Worm (Caenorhabditis elegans): ENCODE results near the gene R04B5.6.

R04B5.6 gene

ce11 chrV:10104785-10105310 lies 19.9 kb downstream of the R04B5.6 start, which contains the start of gene ugt-17:
ugt-17 (minus strand) TSS chrV:10104964.
- TF ChIP-seq unc-62 (GFP tag; optimal IDR thresholded peaks at IDR 0.05) = no peak

- no peak for TF ChIP-seq unc-62 (GFP tag; optimal IDR thresholded peaks at IDR 0.05)
Measured at ce11 chrV:10105412-10105811, 20.4 kb downstream of the R04B5.6 start, which contains the start of gene C08B6.2. C08B6.2 (plus strand) TSS chrV:10105712.

- TF ChIP-seq unc-62 (GFP tag; optimal IDR thresholded peaks at IDR 0.05) = no peak
Measured at ce11 chrV:10107309-10107708, 22.3 kb downstream of the R04B5.6 start, which contains the start of gene C08B6.11. C08B6.11 (plus strand) TSS chrV:10107609.

ce11 chrV:10111129-10111528 lies 26.2 kb downstream of the R04B5.6 start:
- no peak for TF ChIP-seq unc-62 (GFP tag; optimal IDR thresholded peaks at IDR 0.05)

- TF ChIP-seq unc-62 (GFP tag; optimal IDR thresholded peaks at IDR 0.05) = no peak
Measured at ce11 chrV:10112187-10112586, 27.2 kb downstream of the R04B5.6 start, which contains the start of gene C08B6.3. C08B6.3 (minus strand) TSS chrV:10112287.

- TF ChIP-seq unc-62 (GFP tag; optimal IDR thresholded peaks at IDR 0.05) = no peak
Measured at ce11 chrV:10114329-10114728, 29.4 kb downstream of the R04B5.6 start, which contains the start of gene cht-5. cht-5 (plus strand) TSS chrV:10114629.

ce11 chrV:10117465-10117864 lies 32.5 kb downstream of the R04B5.6 start, which contains the start of gene C08B6.5:
C08B6.5 (plus strand) TSS chrV:10117765.
- TF ChIP-seq unc-62 (GFP tag; optimal IDR thresholded peaks at IDR 0.05) = no peak

- no peak for TF ChIP-seq unc-62 (GFP tag; optimal IDR thresholded peaks at IDR 0.05)
Measured at ce11 chrV:10120898-10121297, 35.9 kb downstream of the R04B5.6 start, which contains the start of gene srxa-18. srxa-18 (minus strand) TSS chrV:10120997.

ce11 chrV:10122670-10123069 lies 37.7 kb downstream of the R04B5.6 start, which contains the start of gene srxa-19:
srxa-19 (minus strand) TSS chrV:10122770.
- TF ChIP-seq unc-62 (GFP tag; optimal IDR thresholded peaks at IDR 0.05) = no peak

ce11 chrV:10123324-10123723 lies 38.4 kb downstream of the R04B5.6 start, which contains the start of gene C08B6.6:
C08B6.6 (plus strand) TSS chrV:10123624.
- no peak for TF ChIP-seq unc-62 (GFP tag; optimal IDR thresholded peaks at IDR 0.05)

ce11 chrV:10124799-10125548 lies 40.0 kb downstream of the R04B5.6 start, which contains the start of gene C08B6.10:
C08B6.10 (plus strand) TSS chrV:10125498.
- TF ChIP-seq unc-62 (GFP tag; optimal IDR thresholded peaks at IDR 0.05) = no peak

- TF ChIP-seq unc-62 (GFP tag; optimal IDR thresholded peaks at IDR 0.05) = no peak
Measured at ce11 chrV:10130195-10130594, 45.2 kb downstream of the R04B5.6 start, which contains the start of gene aos-1. aos-1 (minus strand) TSS chrV:10130295.

ce11 chrV:10133277-10133676 lies 48.3 kb downstream of the R04B5.6 start:
- TF ChIP-seq unc-62 (GFP tag; optimal IDR thresholded peaks at IDR 0.05) = no peak

ce11 chrV:10134077-10134693 lies 49.2 kb downstream of the R04B5.6 start, which contains the start of the genes C08B6.18, wdr-20 and C08B6.8:
C08B6.18 (minus strand) TSS chrV:10134127.
wdr-20 (minus strand) TSS chrV:10134158.
C08B6.8 (plus strand) TSS chrV:10134643.
- TF ChIP-seq unc-62 (GFP tag; optimal IDR thresholded peaks at IDR 0.05) = no peak
